Worm (Caenorhabditis elegans) whole organism, midembryonic: Measurements from ENCODE around the gene R11G1.2.

ENCODE experiments used
- T22C8.4 ChIP-seq: fragments of 200-800 bp; sonication (Bioruptor generic); IDR thresholded peaks from 2 replicates; pipeline ENCODE4 v1.3.6; 2022; ENCODE audit warnings: missing genetic modification characterization, missing compliant biosample characterization
- cog-1 ChIP-seq: sonication (generic microtip); optimal IDR thresholded peaks from 2 replicates; lab custom pipeline; 2016; ENCODE audit warnings: missing genetic modification characterization, missing compliant biosample characterization
- flt-1 ChIP-seq: fragments of 200-800 bp; sonication (Bioruptor generic); IDR thresholded peaks from 2 replicates; pipeline ENCODE4 v1.3.6; 2022; ENCODE audit warnings: missing genetic modification characterization, missing compliant biosample characterization
- klf-2 ChIP-seq: fragments of 200-800 bp; sonication (Bioruptor generic); conservative IDR thresholded peaks from 2 replicates; pipeline ENCODE4 v1.3.6; 2022; ENCODE audit warnings: missing genetic modification reagents, missing genetic modification characterization, missing compliant biosample characterization
- med-1 ChIP-seq: sonication (generic microtip); optimal IDR thresholded peaks from 2 replicates; lab custom pipeline; 2017; ENCODE audit warnings: missing genetic modification characterization, mild to moderate bottlenecking, missing compliant biosample characterization, antibody characterized with exemption, missing genetic modification reagents; ENCODE audit not compliant: insufficient read depth
- ref-1 ChIP-seq: fragments of 200-800 bp; sonication (Bioruptor generic); conservative IDR thresholded peaks from 2 replicates; pipeline ENCODE4 v1.3.6; 2022; ENCODE audit warnings: missing genetic modification reagents, missing genetic modification characterization, missing compliant biosample characterization
- tab-1 ChIP-seq: fragments of 200-800 bp; sonication (Bioruptor generic); IDR thresholded peaks from 2 replicates; pipeline ENCODE4 v1.3.6; 2022; ENCODE audit warnings: missing genetic modification characterization, missing compliant biosample characterization
- ztf-23 ChIP-seq: fragments of 200-800 bp; sonication (Bioruptor generic); IDR thresholded peaks from 2 replicates; pipeline ENCODE4 v1.3.6; 2022; ENCODE audit warnings: missing genetic modification reagents, missing genetic modification characterization, missing compliant biosample characterization
- ztf-29 ChIP-seq: fragments of 200-800 bp; sonication (Bioruptor generic); IDR thresholded peaks from 2 replicates; pipeline ENCODE4 v1.3.6; 2022; ENCODE audit warnings: missing genetic modification reagents, missing genetic modification characterization, missing compliant biosample characterization

The R11G1.2 gene

DNA sequence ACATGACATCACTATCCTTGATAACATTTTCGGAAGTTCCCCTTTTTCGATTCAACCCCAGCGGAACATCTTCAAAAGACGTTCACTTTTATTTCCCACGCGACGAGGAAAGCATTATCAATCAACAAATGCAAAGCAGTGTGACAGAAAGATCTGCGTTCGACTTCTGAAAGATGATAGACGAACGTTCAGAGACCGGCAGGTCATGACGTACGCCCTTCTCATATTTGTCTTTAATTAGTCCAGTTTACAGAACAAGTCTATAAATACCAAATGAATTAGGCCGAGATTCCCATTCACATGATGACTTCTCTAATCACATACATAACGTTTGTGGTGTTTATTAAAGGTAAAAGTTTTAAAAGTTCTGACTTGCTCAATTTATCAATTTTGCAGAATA, 4.2 kb downstream of the R11G1.2 start, which contains the start of gene R11G1.11:
R11G1.11 (plus strand) TSS at position 301 of the 400 bp plus-strand sequence.
- TF ChIP-seq klf-2 (GFP tag; lab: Robert Waterston, UW) (no peak), cog-1 (tag; lab: Kevin White, UChicago) (no peak), ztf-29 (GFP tag; lab: Robert Waterston, UW) (no peak), tab-1 (no peak), T22C8.4 (no peak), med-1 (no peak), ztf-23 (no peak), flt-1 (GFP tag; lab: Robert Waterston, UW) (no peak), ref-1 (GFP tag; lab: Robert Waterston, UW) (no peak)

DNA sequence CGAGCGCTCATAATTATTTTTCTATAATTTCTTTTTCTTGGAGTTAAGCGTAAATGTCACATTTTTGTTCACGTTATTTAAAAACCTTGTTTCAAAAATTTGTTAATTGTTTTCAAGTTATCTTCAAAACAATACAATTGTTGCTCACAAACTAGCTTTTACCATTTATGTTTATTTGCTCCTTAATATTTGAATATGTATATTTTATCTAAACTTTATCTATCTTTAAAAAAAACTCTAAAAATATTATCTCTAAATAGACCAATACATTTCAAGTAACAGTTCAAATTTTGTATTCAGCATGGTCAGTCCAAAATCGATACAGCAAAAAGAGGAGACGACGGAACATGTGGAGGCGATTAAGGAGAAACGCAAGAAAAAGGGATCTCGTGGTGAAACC, 5.6 kb downstream of the R11G1.2 start, which contains the start of gene R11G1.7:
R11G1.7 (plus strand) TSS at position 301 of the 400 bp plus-strand sequence.
- TF ChIP-seq tab-1 (no peak), T22C8.4 (no peak), ref-1 (GFP tag; lab: Robert Waterston, UW) (no peak), cog-1 (tag; lab: Kevin White, UChicago) (no peak), flt-1 (GFP tag; lab: Robert Waterston, UW) (no peak), med-1 (no peak), klf-2 (GFP tag; lab: Robert Waterston, UW) (no peak), ztf-29 (GFP tag; lab: Robert Waterston, UW) (no peak), ztf-23 (no peak)

DNA sequence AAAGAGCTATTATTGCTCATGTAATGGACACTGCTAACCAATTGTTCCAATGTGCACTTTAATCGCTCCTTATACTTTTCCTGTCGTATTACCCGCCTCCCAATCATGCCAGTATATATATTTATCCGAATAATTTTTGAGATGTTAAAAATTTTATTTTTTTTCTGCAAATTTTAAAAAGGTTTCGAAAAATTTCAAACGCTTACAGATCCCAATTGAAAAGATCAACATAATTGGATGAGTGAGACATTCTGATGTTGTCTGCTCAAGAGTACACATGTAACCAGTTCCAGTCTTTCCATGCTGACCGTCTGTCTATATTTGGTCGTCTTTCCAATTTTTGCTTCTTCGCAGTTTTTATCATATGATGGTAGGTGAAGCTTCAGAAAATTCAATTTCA, 8.8 kb downstream of the R11G1.2 start, which contains the start of gene R11G1.1:
R11G1.1 (plus strand) TSS at position 301 of the 400 bp plus-strand sequence.
- no peak for TF ChIP-seq tab-1
- no peak for TF ChIP-seq med-1
- TF ChIP-seq cog-1 (tag; lab: Kevin White, UChicago), result no peak
- no peak for TF ChIP-seq ztf-23
- no peak for TF ChIP-seq ztf-29 (GFP tag; lab: Robert Waterston, UW)

DNA sequence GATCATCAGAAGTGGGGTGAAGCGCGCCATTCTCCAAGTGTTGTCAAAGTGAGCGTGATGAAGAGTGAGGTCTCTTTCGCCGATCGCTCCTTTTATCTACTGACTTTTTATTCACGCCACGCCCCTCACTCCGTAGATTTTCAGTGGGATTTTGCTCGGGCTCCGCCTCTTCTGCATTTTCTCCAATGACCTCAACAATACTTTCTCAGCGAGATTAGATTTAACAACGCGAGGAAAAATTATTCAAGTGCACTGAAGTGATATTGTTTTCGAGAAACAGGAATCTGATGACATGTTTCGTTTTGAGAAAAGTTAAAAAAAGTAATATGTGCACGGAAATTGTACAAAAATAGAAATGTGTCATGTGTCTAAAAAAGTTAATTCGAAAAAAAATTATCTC, 18.4 kb downstream of the R11G1.2 start, which contains the start of gene snet-1:
snet-1 (minus strand) TSS at position 101 of the 400 bp plus-strand sequence.
- TF ChIP-seq ztf-29 (GFP tag; lab: Robert Waterston, UW), result no peak
- TF ChIP-seq klf-2 (GFP tag; lab: Robert Waterston, UW), result no peak

DNA sequence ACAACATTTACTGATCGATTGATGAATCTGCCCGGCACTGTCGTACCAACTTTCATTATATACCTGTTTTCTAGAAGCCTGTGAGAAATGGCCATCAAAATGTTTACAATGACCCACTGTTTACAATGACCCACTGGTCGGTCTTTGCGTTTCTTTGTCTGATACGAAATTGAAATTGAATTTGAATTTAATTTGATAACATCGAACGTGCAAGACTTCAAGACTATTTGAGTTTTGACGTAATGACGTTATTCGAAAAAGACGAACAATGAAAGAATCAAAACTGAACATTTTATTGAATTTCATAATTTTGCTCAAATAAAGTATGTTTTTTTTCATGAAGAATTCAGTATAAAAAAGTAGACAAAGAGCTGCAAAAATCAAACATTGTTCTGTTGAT, 21.6 kb downstream of the R11G1.2 start, which contains the start of gene C02F12.5:
C02F12.5 (minus strand) TSS at position 101 of the 400 bp plus-strand sequence.
- TF ChIP-seq ztf-23 (no peak), ztf-29 (GFP tag; lab: Robert Waterston, UW) (no peak), flt-1 (GFP tag; lab: Robert Waterston, UW) (no peak), med-1 (no peak)

DNA sequence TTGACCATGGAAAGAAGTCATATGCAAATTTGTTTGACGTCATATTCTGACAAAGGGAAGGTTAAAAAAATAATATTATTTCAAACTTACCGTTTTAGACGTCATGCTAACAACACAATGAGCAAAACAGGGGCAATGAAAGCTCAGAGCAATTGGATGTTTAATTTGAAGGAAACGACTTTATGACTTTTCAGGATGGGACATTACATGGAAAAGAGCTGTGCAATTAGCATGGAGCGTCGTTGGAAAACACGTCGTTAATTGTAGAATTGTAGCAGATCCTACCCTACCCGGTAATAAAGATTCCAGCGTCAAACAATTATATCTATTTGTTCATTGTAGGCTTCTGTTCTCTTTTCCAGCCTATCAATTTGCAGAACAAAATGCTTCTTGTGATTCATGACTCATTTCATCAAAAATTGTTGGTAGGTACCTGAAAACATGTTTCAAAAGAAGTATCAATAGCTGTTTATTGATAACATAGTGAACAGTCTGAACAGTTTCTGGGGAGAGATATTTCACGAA, 23.2 kb downstream of the R11G1.2 start, which contains the start of gene ceh-63:
ceh-63 (minus strand) TSS at position 475 of the 525 bp plus-strand sequence.
- TF ChIP-seq cog-1 (tag; lab: Kevin White, UChicago) (no peak), ref-1 (GFP tag; lab: Robert Waterston, UW) (no peak), tab-1 (no peak), T22C8.4 (no peak), ztf-23 (no peak), flt-1 (GFP tag; lab: Robert Waterston, UW) (no peak), med-1 (no peak), klf-2 (GFP tag; lab: Robert Waterston, UW) (no peak), ztf-29 (GFP tag; lab: Robert Waterston, UW) (no peak)

DNA sequence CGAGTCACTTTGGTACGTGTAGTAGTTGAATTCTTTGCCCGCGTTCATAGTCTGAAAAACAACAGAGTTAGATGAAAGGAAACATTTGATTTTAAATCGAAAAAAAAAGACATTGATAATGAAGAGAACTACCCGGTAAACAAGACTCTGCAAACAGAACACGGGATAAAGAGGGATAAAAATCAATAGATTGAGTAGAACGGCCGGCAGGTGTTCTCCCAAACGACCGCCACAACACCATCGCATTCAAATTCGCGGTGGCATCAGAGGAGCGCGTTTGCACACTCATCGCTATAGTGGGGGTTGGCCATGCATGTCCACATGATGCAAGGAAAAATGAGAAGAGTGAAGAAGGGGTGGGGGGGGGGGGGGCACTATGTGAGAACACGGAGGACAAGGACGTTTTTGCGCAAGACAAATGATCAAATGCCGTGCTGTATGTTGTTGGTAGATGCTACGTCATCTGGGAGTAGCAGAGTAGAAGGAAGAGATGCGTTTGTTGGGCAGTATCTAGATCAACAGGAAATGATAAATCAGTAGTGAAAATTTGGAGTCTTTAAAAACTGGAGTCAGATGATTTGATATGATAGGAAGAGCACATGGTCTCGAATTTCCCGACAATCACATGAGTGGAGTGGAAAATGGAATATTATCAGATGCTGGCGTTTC, 28.2 kb downstream of the R11G1.2 start, which contains the start of gene tag-52:
tag-52 (minus strand) TSS at position 51 of the 669 bp plus-strand sequence.
- TF ChIP-seq T22C8.4 (no peak), med-1 (no peak), flt-1 (GFP tag; lab: Robert Waterston, UW) (0 out of 2 replicates have a peak, but pooled peaks have one; percentile 64), ref-1 (GFP tag; lab: Robert Waterston, UW) (no peak)

DNA sequence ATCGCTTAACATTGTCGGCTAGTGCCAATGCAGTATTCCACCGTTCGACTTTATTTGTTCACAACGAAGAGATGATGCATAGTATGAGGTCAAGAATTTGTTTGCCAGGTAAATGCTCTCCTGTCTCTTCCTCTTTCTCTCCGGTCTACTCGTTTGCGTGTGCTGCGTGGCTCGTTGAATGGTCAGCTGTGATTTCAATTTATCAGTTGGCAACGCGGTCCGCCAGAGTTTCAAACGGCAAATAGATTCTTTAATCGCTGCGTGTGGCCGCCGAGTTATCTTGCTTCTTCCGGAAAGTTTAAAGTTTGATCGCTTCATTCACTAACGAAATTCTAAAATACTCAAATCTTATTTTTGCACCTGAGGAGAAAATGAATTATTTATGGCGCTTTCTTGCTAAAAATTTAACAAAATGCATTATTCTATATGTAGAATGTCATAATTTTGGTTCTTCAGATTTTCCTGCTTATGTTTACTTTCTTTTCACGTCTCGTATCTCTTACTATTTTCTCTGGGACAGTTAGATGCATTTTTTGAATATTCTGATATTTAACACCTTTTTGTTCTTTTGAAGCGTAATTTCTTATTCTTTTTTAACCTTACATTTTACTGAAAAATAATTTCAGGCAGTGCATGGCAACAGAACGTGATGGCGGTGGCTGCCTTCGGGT, 30.3 kb downstream of the R11G1.2 start, which contains the start of gene tsp-17:
tsp-17 (plus strand) TSS at position 621 of the 671 bp plus-strand sequence.
- no peak for TF ChIP-seq med-1
- no peak for TF ChIP-seq ztf-23
- TF ChIP-seq ref-1 (GFP tag; lab: Robert Waterston, UW), result no peak
- TF ChIP-seq cog-1 (tag; lab: Kevin White, UChicago), result no peak
- TF ChIP-seq T22C8.4, result no peak
- TF ChIP-seq tab-1, result no peak
- TF ChIP-seq ztf-29 (GFP tag; lab: Robert Waterston, UW), result no peak
- TF ChIP-seq flt-1 (GFP tag; lab: Robert Waterston, UW), result no peak
- no peak for TF ChIP-seq klf-2 (GFP tag; lab: Robert Waterston, UW)

DNA sequence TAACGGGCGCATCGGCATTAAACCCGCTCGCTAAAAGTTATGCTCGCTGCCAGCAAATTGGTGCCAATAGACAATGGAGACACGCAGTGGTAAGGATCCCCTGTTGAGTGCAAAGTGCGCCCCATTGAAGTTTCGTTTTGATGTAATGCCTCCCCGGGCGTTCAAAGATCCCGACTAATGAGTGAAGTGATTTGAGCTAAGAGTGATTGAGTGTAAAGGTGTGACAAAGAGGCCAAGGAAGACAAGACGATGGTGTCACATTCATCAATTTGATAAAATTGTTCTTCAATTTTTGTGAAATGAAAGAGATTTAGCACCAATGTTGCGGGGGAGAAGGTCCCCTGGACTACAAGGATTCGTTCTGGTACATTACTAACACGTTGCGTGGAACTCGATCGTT, 32.6 kb downstream of the R11G1.2 start:
- TF ChIP-seq ztf-23 (no peak), med-1 (no peak)

DNA sequence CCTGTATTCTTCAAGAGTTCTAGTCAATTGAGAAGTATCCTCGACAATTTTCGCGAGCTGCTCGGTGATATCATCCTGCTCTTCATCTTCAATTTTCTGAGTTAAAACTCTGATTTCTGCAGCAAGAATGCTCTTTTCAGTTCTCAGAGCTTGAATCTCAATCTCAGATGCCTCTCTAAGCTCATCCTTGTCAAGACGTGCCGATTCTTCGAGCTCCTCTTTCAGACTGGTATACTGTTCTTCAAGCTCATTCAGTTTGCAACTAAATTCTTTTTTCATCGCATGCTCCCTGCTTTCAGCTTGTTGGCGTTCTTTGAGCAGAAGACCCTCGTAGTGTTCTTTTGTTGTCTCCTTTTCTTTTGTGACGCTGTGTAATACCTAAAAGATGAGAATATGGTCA, 36.0 kb downstream of the R11G1.2 start:
- TF ChIP-seq ztf-23 (no peak), ztf-29 (GFP tag; lab: Robert Waterston, UW) (no peak), ref-1 (GFP tag; lab: Robert Waterston, UW) (no peak), tab-1 (no peak), cog-1 (tag; lab: Kevin White, UChicago) (no peak), flt-1 (GFP tag; lab: Robert Waterston, UW) (no peak), med-1 (no peak), klf-2 (GFP tag; lab: Robert Waterston, UW) (no peak)
